Worm (Caenorhabditis elegans): ENCODE data around the gene F39G3.5.

DNA sequence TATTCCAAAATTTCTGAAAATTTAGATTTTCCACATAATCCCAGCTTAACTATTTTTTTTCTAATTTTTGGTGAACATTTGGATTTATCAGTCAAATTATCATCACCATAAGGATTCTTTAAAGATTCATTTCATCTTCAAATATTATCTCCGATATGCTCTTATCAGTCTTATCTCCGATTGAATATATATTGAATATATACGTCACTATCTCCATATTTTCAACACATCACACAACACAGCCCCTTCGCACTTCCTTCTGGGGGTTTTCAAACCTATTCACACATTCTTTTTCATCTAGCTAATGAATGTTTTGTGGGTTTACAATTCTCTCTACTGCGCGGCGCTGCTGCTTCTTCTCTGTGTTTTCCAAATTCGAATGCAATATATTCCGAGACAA is 23.7 kb upstream of the F39G3.5 start:
- TF ChIP-seq W03F9.2 (tag; optimal IDR thresholded peaks at IDR 0.05) (no peak), dao-5 (tag; optimal IDR thresholded peaks at IDR 0.05) (no peak), him-1 (tag; optimal IDR thresholded peaks at IDR 0.05) (no peak)
